Worm (Caenorhabditis elegans) whole organism, L4 larva: ENCODE results near the gene srw-35.

Experiments
- Y105C5A.15 ChIP-seq: fragments of 200-800 bp; sonication (Bioruptor generic); IDR thresholded peaks from 2 replicates; pipeline ENCODE4 v1.3.6; 2022; ENCODE audit warnings: missing genetic modification characterization, missing compliant biosample characterization
- Y75B8A.6 ChIP-seq: fragments of 200-800 bp; sonication (Bioruptor generic); IDR thresholded peaks from 2 replicates; pipeline ENCODE4 v1.3.6; 2022; ENCODE audit warnings: missing genetic modification reagents, missing genetic modification characterization, missing compliant biosample characterization
- ZK337.2 ChIP-seq: fragments of 200-800 bp; sonication (Bioruptor generic); IDR thresholded peaks from 2 replicates; pipeline ENCODE4 v1.3.6; 2022; ENCODE audit warnings: missing genetic modification reagents, missing genetic modification characterization, missing compliant biosample characterization
- ZK546.5 ChIP-seq, 2 experiments: sonication (generic microtip); optimal IDR thresholded peaks; 2 replicates each; lab custom pipeline; 2017; ENCODE audit warnings: missing biosample characterization in 2 of 2, missing genetic modification characterization in 2 of 2
- aha-1 ChIP-seq: fragments of 150-350 bp; peaks from one replicate; lab custom pipeline; 2014; ENCODE audit warnings: missing biosample characterization, missing genetic modification characterization
- ama-1 ChIP-seq: fragments of 150-350 bp; optimal IDR thresholded peaks from 2 replicates; lab custom pipeline; 2014; ENCODE audit warnings: inconsistent platforms, mixed read lengths
- arid-1 ChIP-seq: fragments of 200-800 bp; sonication (Bioruptor generic); conservative IDR thresholded peaks from 2 replicates; pipeline ENCODE4 v1.3.6; 2022; ENCODE audit warnings: missing genetic modification reagents, missing genetic modification characterization, missing compliant biosample characterization
- ceh-20 ChIP-seq: fragments of 200-800 bp; sonication (Bioruptor generic); IDR thresholded peaks from 2 replicates; pipeline ENCODE4 v1.3.6; 2022; ENCODE audit warnings: missing genetic modification reagents, missing genetic modification characterization, missing compliant biosample characterization
- ceh-28 ChIP-seq: fragments of 150-350 bp; optimal IDR thresholded peaks from 2 replicates; lab custom pipeline; 2014; ENCODE audit warnings: missing biosample characterization, missing genetic modification reagents, missing genetic modification characterization
- ceh-62 ChIP-seq: sonication (generic microtip); optimal IDR thresholded peaks from 2 replicates; lab custom pipeline; 2017; ENCODE audit warnings: missing biosample characterization, missing genetic modification characterization
- ceh-82 ChIP-seq: sonication (generic microtip); optimal IDR thresholded peaks from 2 replicates; lab custom pipeline; 2017; ENCODE audit warnings: missing biosample characterization, missing genetic modification characterization
- cey-2 ChIP-seq: sonication (generic microtip); optimal IDR thresholded peaks from 3 replicates; lab custom pipeline; 2017; ENCODE audit warnings: missing genetic modification characterization, mild to moderate bottlenecking, missing compliant biosample characterization, antibody characterized with exemption, borderline replicate concordance; ENCODE audit not compliant: insufficient read depth
- ctbp-1 ChIP-seq: fragments of 200-800 bp; sonication (Bioruptor generic); IDR thresholded peaks from 2 replicates; pipeline ENCODE4 v1.3.6; 2022; ENCODE audit warnings: missing genetic modification reagents, missing genetic modification characterization, missing compliant biosample characterization
- daf-12 ChIP-seq: fragments of 150-350 bp; optimal IDR thresholded peaks from 2 replicates; lab custom pipeline; 2014; ENCODE audit warnings: missing biosample characterization, missing genetic modification reagents, missing genetic modification characterization
- daf-16 ChIP-seq, 3 experiments: sonication (generic microtip); optimal IDR thresholded peaks; 2 replicates each; lab custom pipeline; 2016 to 2017; ENCODE audit warnings: missing genetic modification characterization in 3 of 3, missing genetic modification reagents in 3 of 3, mild to moderate bottlenecking in 2 of 3, missing compliant biosample characterization in 2 of 3, missing biosample characterization in 1 of 3, moderate library complexity in 1 of 3
- dmd-6 ChIP-seq: fragments of 200-800 bp; sonication (Bioruptor generic); IDR thresholded peaks from 2 replicates; pipeline ENCODE4 v1.3.6; 2022; ENCODE audit warnings: missing genetic modification reagents, missing genetic modification characterization, missing compliant biosample characterization
- dmd-8 ChIP-seq: fragments of 200-800 bp; sonication (Bioruptor generic); IDR thresholded peaks from 2 replicates; pipeline ENCODE4 v1.3.6; 2022; ENCODE audit warnings: missing genetic modification characterization, missing compliant biosample characterization
- dmd-9 ChIP-seq: fragments of 200-800 bp; sonication (Bioruptor generic); IDR thresholded peaks from 2 replicates; pipeline ENCODE4 v1.3.6; 2022; ENCODE audit warnings: missing genetic modification reagents, missing genetic modification characterization, missing compliant biosample characterization
- dpl-1 ChIP-seq: fragments of 150-350 bp; optimal IDR thresholded peaks from 2 replicates; lab custom pipeline; 2014; ENCODE audit warnings: missing biosample characterization, missing genetic modification reagents, missing genetic modification characterization
- duxl-1 ChIP-seq: sonication (generic microtip); optimal IDR thresholded peaks from 2 replicates; lab custom pipeline; 2016; ENCODE audit warnings: mild to moderate bottlenecking, missing genetic modification characterization, moderate library complexity, missing compliant biosample characterization; ENCODE audit not compliant: poor library complexity
- egl-43 ChIP-seq: fragments of 200-800 bp; sonication (Bioruptor generic); IDR thresholded peaks from 2 replicates; pipeline ENCODE4 v1.3.6; 2022; ENCODE audit warnings: missing genetic modification reagents, missing genetic modification characterization, missing compliant biosample characterization
- fkh-10 ChIP-seq: fragments of 150-350 bp; optimal IDR thresholded peaks from 2 replicates; lab custom pipeline; 2014; ENCODE audit warnings: missing biosample characterization, missing genetic modification reagents, missing genetic modification characterization
- gei-8 ChIP-seq: fragments of 200-800 bp; sonication (Bioruptor generic); optimal IDR thresholded peaks from 2 replicates; lab custom pipeline; 2018; ENCODE audit warnings: mild to moderate bottlenecking, missing genetic modification characterization, missing compliant biosample characterization
- hlh-11 ChIP-seq: fragments of 200-800 bp; sonication (Bioruptor generic); optimal IDR thresholded peaks from 2 replicates; lab custom pipeline; 2018; ENCODE audit warnings: mild to moderate bottlenecking, missing genetic modification characterization, missing compliant biosample characterization
- hlh-30 ChIP-seq: sonication (generic microtip); optimal IDR thresholded peaks from 2 replicates; lab custom pipeline; 2017; ENCODE audit warnings: antibody characterized with exemption, mild to moderate bottlenecking, missing genetic modification characterization, missing compliant biosample characterization; ENCODE audit not compliant: insufficient read depth
- jun-1 ChIP-seq: fragments of 150-350 bp; optimal IDR thresholded peaks from 2 replicates; lab custom pipeline; 2014; ENCODE audit warnings: missing biosample characterization, missing genetic modification reagents, missing genetic modification characterization
- lim-7 ChIP-seq: fragments of 200-800 bp; sonication (Bioruptor generic); IDR thresholded peaks from 2 replicates; pipeline ENCODE4 v1.3.6; 2022; ENCODE audit warnings: missing genetic modification characterization, missing compliant biosample characterization
- lin-13 ChIP-seq: fragments of 150-350 bp; optimal IDR thresholded peaks from 2 replicates; lab custom pipeline; 2014; ENCODE audit warnings: missing biosample characterization, missing genetic modification reagents, missing genetic modification characterization
- lsy-2 ChIP-seq, 2 experiments: fragments of 150-350 bp in 1 of 2; sonication (generic microtip) in 1 of 2; optimal IDR thresholded peaks; 2 replicates each; lab custom pipeline; 2014 to 2017; ENCODE audit warnings: missing biosample characterization in 2 of 2, missing genetic modification characterization in 2 of 2
- madf-9 ChIP-seq: fragments of 200-800 bp; sonication (Bioruptor generic); conservative IDR thresholded peaks from 2 replicates; pipeline ENCODE4 v1.3.6; 2022; ENCODE audit warnings: missing genetic modification reagents, missing genetic modification characterization, missing compliant biosample characterization
- mdt-29 ChIP-seq: fragments of 200-800 bp; sonication (Bioruptor generic); IDR thresholded peaks from 2 replicates; pipeline ENCODE4 v1.3.6; 2022; ENCODE audit warnings: missing genetic modification reagents, missing genetic modification characterization, missing compliant biosample characterization
- nhr-102 ChIP-seq: sonication (generic microtip); optimal IDR thresholded peaks from 2 replicates; lab custom pipeline; 2016; ENCODE audit warnings: mild to moderate bottlenecking, missing genetic modification characterization, moderate library complexity, missing compliant biosample characterization
- nhr-237 ChIP-seq: sonication (generic microtip); optimal IDR thresholded peaks from 2 replicates; lab custom pipeline; 2017; ENCODE audit warnings: missing biosample characterization, missing genetic modification characterization
- nhr-25 ChIP-seq: sonication (generic microtip); optimal IDR thresholded peaks from 2 replicates; lab custom pipeline; 2017; ENCODE audit warnings: missing genetic modification characterization, mild to moderate bottlenecking, missing compliant biosample characterization, antibody characterized with exemption, moderate library complexity, borderline replicate concordance; ENCODE audit not compliant: insufficient read depth
- nhr-28 ChIP-seq: fragments of 150-350 bp; optimal IDR thresholded peaks from 2 replicates; lab custom pipeline; 2014; ENCODE audit warnings: missing biosample characterization, missing genetic modification characterization
- nhr-41 ChIP-seq: fragments of 200-800 bp; sonication (Bioruptor generic); IDR thresholded peaks from 2 replicates; pipeline ENCODE4 v1.3.6; 2022; ENCODE audit warnings: missing genetic modification reagents, missing genetic modification characterization, missing compliant biosample characterization
- nhr-77 ChIP-seq: fragments of 150-350 bp; optimal IDR thresholded peaks from 2 replicates; lab custom pipeline; 2014; ENCODE audit warnings: missing biosample characterization, missing genetic modification characterization
- php-3 ChIP-seq: fragments of 200-800 bp; sonication (Bioruptor generic); IDR thresholded peaks from 2 replicates; pipeline ENCODE4 v1.3.6; 2022; ENCODE audit warnings: missing genetic modification reagents, missing genetic modification characterization, missing compliant biosample characterization
- pqm-1 ChIP-seq: sonication (generic microtip); optimal IDR thresholded peaks from 2 replicates; lab custom pipeline; 2017; ENCODE audit warnings: missing biosample characterization, missing genetic modification characterization
- rbr-2 ChIP-seq: sonication (generic microtip); optimal IDR thresholded peaks from 2 replicates; lab custom pipeline; 2016; ENCODE audit warnings: missing genotype, missing genetic modification characterization, missing compliant biosample characterization
- snpc-1.2 ChIP-seq: fragments of 200-800 bp; sonication (Bioruptor generic); IDR thresholded peaks from 2 replicates; pipeline ENCODE4 v1.3.6; 2022; ENCODE audit warnings: missing genetic modification reagents, missing genetic modification characterization, missing compliant biosample characterization
- zfp-3 ChIP-seq: fragments of 200-800 bp; sonication (Bioruptor generic); conservative IDR thresholded peaks from 2 replicates; pipeline ENCODE4 v1.3.6; 2022; ENCODE audit warnings: missing genetic modification reagents, missing genetic modification characterization, missing compliant biosample characterization
- zip-11 ChIP-seq: fragments of 200-800 bp; sonication (Bioruptor generic); IDR thresholded peaks from 2 replicates; pipeline ENCODE4 v1.3.6; 2022; ENCODE audit warnings: missing genetic modification characterization, missing compliant biosample characterization
- ztf-11 ChIP-seq: fragments of 150-350 bp; optimal IDR thresholded peaks from 2 replicates; lab custom pipeline; 2014; ENCODE audit warnings: missing biosample characterization, missing genetic modification characterization
- ztf-7 ChIP-seq: fragments of 150-350 bp; optimal IDR thresholded peaks from 2 replicates; lab custom pipeline; 2014; ENCODE audit warnings: missing biosample characterization, missing genetic modification characterization

srw-35 gene

ce11 chrV:16488172-16488571, 15.9 kb downstream of the srw-35 start, which contains the start of gene sqst-4:
Gene sqst-4 (plus strand): TSS chrV:16488472.
- no peak for TF ChIP-seq cey-2
- TF ChIP-seq zip-11 (GFP tag; lab: Robert Waterston, UW), result no peak
- TF ChIP-seq nhr-28 (tag; lab: Kevin White, UChicago), result no peak
- TF ChIP-seq snpc-1.2 (GFP tag; lab: Robert Waterston, UW), result no peak
- TF ChIP-seq arid-1, result no peak
- TF ChIP-seq Y105C5A.15, result no peak
- TF ChIP-seq ama-1, result no peak
- no peak for TF ChIP-seq daf-12
- TF ChIP-seq ceh-28 (tag; lab: Kevin White, UChicago), result no peak

- TF ChIP-seq ama-1 (no peak), php-3 (0 out of 2 replicates have a peak, but pooled peaks have one; percentile 34), pqm-1 (tag; lab: Kevin White, UChicago) (peak; percentile 85), aha-1 (tag; lab: Kevin White, UChicago) (no peak), nhr-28 (tag; lab: Kevin White, UChicago) (peak; percentile 80), ctbp-1 (no peak), dmd-6 (GFP tag; lab: Robert Waterston, UW) (peak; percentile 80; the same call in 1 of the 2 replicates), daf-16 (GFP tag; optimal IDR thresholded peaks at IDR 0.05; lab: Kevin White, UChicago) (no peak), daf-16 (tag; optimal IDR thresholded peaks at IDR 0.05; lab: Kevin White, UChicago) (peak; percentile 75), ZK546.5 (tag; optimal IDR thresholded peaks at IDR 0.05; lab: Kevin White, UChicago) (no peak), ceh-62 (no peak)
Observed at ce11 chrV:16494359-16494758, 22.0 kb downstream of the srw-35 start, which contains the start of gene comt-2. Gene comt-2 (minus strand): TSS chrV:16494489.

- TF ChIP-seq duxl-1 (tag; lab: Kevin White, UChicago) (no peak), ZK337.2 (GFP tag; lab: Robert Waterston, UW) (no peak), hlh-30 (tag; lab: Kevin White, UChicago) (no peak), daf-12 (no peak)
Observed at ce11 chrV:16497504-16497903, 25.2 kb downstream of the srw-35 start, which contains the start of gene srh-136. Gene srh-136 (minus strand): TSS chrV:16497596.

- no peak for TF ChIP-seq ceh-28 (tag; lab: Kevin White, UChicago)
- no peak for TF ChIP-seq fkh-10 (GFP tag; lab: Kevin White, UChicago)
- TF ChIP-seq ztf-7 (tag; lab: Kevin White, UChicago), result peak; percentile 1
- peak; percentile 12 for TF ChIP-seq rbr-2 (tag; lab: Kevin White, UChicago)
- no peak for TF ChIP-seq mdt-29 (GFP tag; lab: Robert Waterston, UW)
- no peak for TF ChIP-seq daf-16 (GFP tag; optimal IDR thresholded peaks at IDR 0.05; lab: Kevin White, UChicago)
- no peak for TF ChIP-seq daf-16 (tag; optimal IDR thresholded peaks at IDR 0.05; lab: Kevin White, UChicago)
- TF ChIP-seq zfp-3 (GFP tag; lab: Robert Waterston, UW), result no peak
- TF ChIP-seq nhr-25 (tag; lab: Kevin White, UChicago), result no peak
- TF ChIP-seq gei-8 (GFP tag; lab: Kevin White, UChicago), result no peak
- TF ChIP-seq nhr-41 (GFP tag; lab: Robert Waterston, UW), result no peak
- TF ChIP-seq lim-7, result no peak
- no peak for TF ChIP-seq aha-1 (tag; lab: Kevin White, UChicago)
- TF ChIP-seq lsy-2 (tag; optimal IDR thresholded peaks at IDR 0.05; lab: Kevin White, UChicago), result no peak
- no peak for TF ChIP-seq egl-43 (GFP tag; lab: Robert Waterston, UW)
- no peak for TF ChIP-seq nhr-77
- TF ChIP-seq dmd-8, result no peak
- no peak for TF ChIP-seq lin-13 (GFP tag; lab: Kevin White, UChicago)
- TF ChIP-seq jun-1 (tag; lab: Kevin White, UChicago), result no peak
- TF ChIP-seq dmd-9 (GFP tag; lab: Robert Waterston, UW), result no peak
- TF ChIP-seq nhr-237 (tag; lab: Kevin White, UChicago), result no peak
- no peak for TF ChIP-seq ceh-20 (GFP tag; lab: Robert Waterston, UW)
- TF ChIP-seq ctbp-1, result no peak
- TF ChIP-seq hlh-30 (tag; lab: Kevin White, UChicago), result peak; percentile 16
- peak; percentile 87 for TF ChIP-seq dpl-1
- no peak for TF ChIP-seq Y75B8A.6 (GFP tag; lab: Robert Waterston, UW)
- TF ChIP-seq hlh-11 (tag; lab: Kevin White, UChicago), result no peak
- TF ChIP-seq nhr-102, result no peak
- TF ChIP-seq ceh-82 (tag; lab: Kevin White, UChicago), result no peak
- no peak for TF ChIP-seq ztf-11 (tag; lab: Kevin White, UChicago)
- no peak for TF ChIP-seq madf-9 (GFP tag; lab: Robert Waterston, UW)
Observed at ce11 chrV:16499006-16499405, 26.7 kb downstream of the srw-35 start, which contains the start of gene F36D3.1. Gene F36D3.1 (plus strand): TSS chrV:16499352.
